Worm (Caenorhabditis elegans) whole organism, young adult: ENCODE measurements around the gene ccar-1.

Experiments used
- B0019.2 ChIP-seq: fragments of 200-800 bp; sonication (Bioruptor generic); conservative IDR thresholded peaks from 2 replicates; pipeline ENCODE4 v1.3.6; 2022; ENCODE audit warnings: missing genetic modification reagents, missing genetic modification characterization, missing compliant biosample characterization
- B0261.1 ChIP-seq: sonication (generic microtip); optimal IDR thresholded peaks from 2 replicates; lab custom pipeline; 2016; ENCODE audit warnings: mild to moderate bottlenecking, missing genetic modification characterization, moderate library complexity, missing compliant biosample characterization
- D2030.7 ChIP-seq: fragments of 200-800 bp; sonication (Bioruptor generic); IDR thresholded peaks from 2 replicates; pipeline ENCODE4 v1.3.6; 2022; ENCODE audit warnings: missing genetic modification reagents, missing genetic modification characterization, missing compliant biosample characterization
- F10E7.11 ChIP-seq: sonication (generic microtip); optimal IDR thresholded peaks from 2 replicates; lab custom pipeline; 2017; ENCODE audit warnings: mild to moderate bottlenecking, missing genetic modification characterization, moderate library complexity, missing compliant biosample characterization
- F23B12.7 ChIP-seq: sonication (generic microtip); optimal IDR thresholded peaks from 2 replicates; lab custom pipeline; 2017; ENCODE audit warnings: missing genetic modification characterization, mild to moderate bottlenecking, missing compliant biosample characterization, antibody characterized with exemption, moderate library complexity; ENCODE audit not compliant: insufficient read depth
- F33H1.4 ChIP-seq: fragments of 200-800 bp; sonication (Bioruptor generic); IDR thresholded peaks from 2 replicates; pipeline ENCODE4 v1.3.6; 2022; ENCODE audit warnings: missing genetic modification reagents, missing genetic modification characterization, missing compliant biosample characterization
- F39B2.1 ChIP-seq: fragments of 200-800 bp; sonication (Bioruptor generic); IDR thresholded peaks from 2 replicates; pipeline ENCODE4 v1.3.6; 2022; ENCODE audit warnings: missing genetic modification reagents, missing genetic modification characterization, missing compliant biosample characterization
- F55B11.4 ChIP-seq: sonication (generic microtip); optimal IDR thresholded peaks from 2 replicates; lab custom pipeline; 2016; ENCODE audit warnings: missing compliant biosample characterization, missing genetic modification characterization, borderline replicate concordance; ENCODE audit not compliant: insufficient read depth
- K12H6.12 ChIP-seq: fragments of 200-800 bp; sonication (Bioruptor generic); optimal IDR thresholded peaks from 2 replicates; lab custom pipeline; 2018; ENCODE audit warnings: mild to moderate bottlenecking, missing genetic modification characterization, missing compliant biosample characterization
- Y67H2A.10 ChIP-seq: fragments of 200-800 bp; sonication (Bioruptor generic); conservative IDR thresholded peaks from 2 replicates; pipeline ENCODE4 v1.3.6; 2022; ENCODE audit warnings: missing genetic modification reagents, missing genetic modification characterization, missing compliant biosample characterization
- ZK185.1 ChIP-seq: sonication (generic microtip); optimal IDR thresholded peaks from 2 replicates; lab custom pipeline; 2016; ENCODE audit warnings: mild to moderate bottlenecking, missing genetic modification characterization, missing compliant biosample characterization; ENCODE audit not compliant: poor library complexity, severe bottlenecking
- akir-1 ChIP-seq: fragments of 200-800 bp; sonication (Bioruptor generic); optimal IDR thresholded peaks from 2 replicates; lab custom pipeline; 2018; ENCODE audit warnings: mild to moderate bottlenecking, missing genetic modification characterization, moderate library complexity, missing compliant biosample characterization
- aptf-2 ChIP-seq: fragments of 200-800 bp; sonication (Bioruptor generic); conservative IDR thresholded peaks from 2 replicates; pipeline ENCODE4 v1.3.6; 2022; ENCODE audit warnings: missing genetic modification reagents, missing genetic modification characterization, missing compliant biosample characterization
- atf-7 ChIP-seq: sonication (generic microtip); optimal IDR thresholded peaks from 2 replicates; lab custom pipeline; 2017; ENCODE audit warnings: mild to moderate bottlenecking, missing genetic modification characterization, missing compliant biosample characterization
- athp-1 ChIP-seq: sonication (generic microtip); optimal IDR thresholded peaks from 2 replicates; lab custom pipeline; 2017; ENCODE audit warnings: mild to moderate bottlenecking, missing genetic modification characterization, missing compliant biosample characterization
- cebp-1 ChIP-seq, 2 experiments: fragments of 200-800 bp in 1 of 2; sonication (Bioruptor generic) in 1 of 2; sonication (generic microtip) in 1 of 2; IDR thresholded peaks in 1 of 2; optimal IDR thresholded peaks in 1 of 2; 2 replicates each; pipeline versions ENCODE4 v1.3.6 to Lab custom; 2017 to 2022; ENCODE audit warnings: missing compliant biosample characterization in 2 of 2, missing genetic modification characterization in 2 of 2, mild to moderate bottlenecking in 1 of 2, missing genetic modification reagents in 1 of 2, moderate library complexity in 1 of 2
- ceh-100 ChIP-seq: fragments of 200-800 bp; sonication (Bioruptor generic); IDR thresholded peaks from 2 replicates; pipeline ENCODE4 v1.3.6; 2022; ENCODE audit warnings: missing genetic modification reagents, missing genetic modification characterization, missing compliant biosample characterization
- chd-7 ChIP-seq: sonication (generic microtip); optimal IDR thresholded peaks from 2 replicates; lab custom pipeline; 2016; ENCODE audit warnings: mild to moderate bottlenecking, missing genetic modification characterization, moderate library complexity, missing compliant biosample characterization
- die-1 ChIP-seq: sonication (generic microtip); optimal IDR thresholded peaks from 2 replicates; lab custom pipeline; 2016; ENCODE audit warnings: missing genotype, mild to moderate bottlenecking, missing genetic modification characterization, missing compliant biosample characterization
- dpff-1 ChIP-seq: sonication (generic microtip); optimal IDR thresholded peaks from 2 replicates; lab custom pipeline; 2017; ENCODE audit warnings: mild to moderate bottlenecking, missing genetic modification characterization, missing compliant biosample characterization
- egl-18 ChIP-seq: fragments of 200-800 bp; sonication (Bioruptor generic); IDR thresholded peaks from 2 replicates; pipeline ENCODE4 v1.3.6; 2022; ENCODE audit warnings: missing genetic modification reagents, missing genetic modification characterization, missing compliant biosample characterization
- ets-4 ChIP-seq: fragments of 200-800 bp; sonication (Bioruptor generic); optimal IDR thresholded peaks from 2 replicates; lab custom pipeline; 2018; ENCODE audit warnings: mild to moderate bottlenecking, missing genetic modification characterization, missing compliant biosample characterization
- fkh-3 ChIP-seq: sonication (generic microtip); optimal IDR thresholded peaks from 2 replicates; lab custom pipeline; 2016; ENCODE audit warnings: mild to moderate bottlenecking, missing genetic modification characterization, missing compliant biosample characterization
- gei-17 ChIP-seq: fragments of 200-800 bp; sonication (Bioruptor generic); optimal IDR thresholded peaks from 2 replicates; lab custom pipeline; 2018; ENCODE audit warnings: mild to moderate bottlenecking, missing genetic modification characterization, missing compliant biosample characterization
- hlh-12 ChIP-seq: sonication (generic microtip); optimal IDR thresholded peaks from 2 replicates; lab custom pipeline; 2016; ENCODE audit warnings: missing genetic modification characterization, missing compliant biosample characterization
- hmg-20 ChIP-seq: fragments of 200-800 bp; sonication (Bioruptor generic); IDR thresholded peaks from 2 replicates; pipeline ENCODE4 v1.3.6; 2022; ENCODE audit warnings: missing genetic modification reagents, missing genetic modification characterization, missing compliant biosample characterization
- hsf-1 ChIP-seq: fragments of 200-800 bp; sonication (Bioruptor generic); IDR thresholded peaks from 2 replicates; pipeline ENCODE4 v1.3.6; 2022; ENCODE audit warnings: missing genetic modification reagents, missing genetic modification characterization, missing compliant biosample characterization
- lin-35 ChIP-seq, 3 experiments: fragments of 150-350 bp in 2 of 3; sonication (generic microtip) in 1 of 3; optimal IDR thresholded peaks; 2 replicates each; lab custom pipeline; 2014 to 2018; ENCODE audit warnings: missing biosample characterization in 3 of 3, missing genetic modification characterization in 3 of 3, missing genetic modification reagents in 3 of 3
- lin-54 ChIP-seq: fragments of 200-800 bp; sonication (Bioruptor generic); optimal IDR thresholded peaks from 2 replicates; lab custom pipeline; 2018; ENCODE audit warnings: mild to moderate bottlenecking, missing genetic modification characterization, missing compliant biosample characterization
- lsl-1 ChIP-seq: fragments of 200-800 bp; sonication (Bioruptor generic); optimal IDR thresholded peaks from 2 replicates; lab custom pipeline; 2018; ENCODE audit warnings: mild to moderate bottlenecking, missing genetic modification characterization, moderate library complexity, missing compliant biosample characterization
- mcd-1 ChIP-seq: fragments of 200-800 bp; sonication (Bioruptor generic); IDR thresholded peaks from 2 replicates; pipeline ENCODE4 v1.3.6; 2022; ENCODE audit warnings: missing genetic modification reagents, missing genetic modification characterization, missing compliant biosample characterization
- mel-28 ChIP-seq: sonication (generic microtip); optimal IDR thresholded peaks from 2 replicates; lab custom pipeline; 2016; ENCODE audit warnings: borderline replicate concordance, mild to moderate bottlenecking, missing genetic modification characterization, missing compliant biosample characterization
- mxl-1 ChIP-seq: sonication (generic microtip); optimal IDR thresholded peaks from 2 replicates; lab custom pipeline; 2016; ENCODE audit warnings: missing genetic modification characterization, missing compliant biosample characterization
- nfyb-1 ChIP-seq: fragments of 200-800 bp; sonication (Bioruptor generic); IDR thresholded peaks from 2 replicates; pipeline ENCODE4 v1.3.6; 2022; ENCODE audit warnings: missing genetic modification reagents, missing genetic modification characterization, missing compliant biosample characterization
- nhr-27 ChIP-seq: fragments of 200-800 bp; sonication (Bioruptor generic); optimal IDR thresholded peaks from 2 replicates; lab custom pipeline; 2018; ENCODE audit warnings: mild to moderate bottlenecking, missing genetic modification characterization, moderate library complexity, missing compliant biosample characterization
- nhr-80 ChIP-seq: sonication (generic microtip); optimal IDR thresholded peaks from 2 replicates; lab custom pipeline; 2016; ENCODE audit warnings: missing genetic modification characterization, missing compliant biosample characterization
- pha-4 ChIP-seq: fragments of 150-350 bp; sonication (generic microtip); optimal IDR thresholded peaks from 2 replicates; lab custom pipeline; 2014; ENCODE audit warnings: missing biosample characterization, missing genetic modification reagents, missing genetic modification characterization
- rcor-1 ChIP-seq: fragments of 200-800 bp; sonication (Bioruptor generic); IDR thresholded peaks from 2 replicates; pipeline ENCODE4 v1.3.6; 2022; ENCODE audit warnings: missing genetic modification reagents, missing genetic modification characterization, missing compliant biosample characterization
- sdz-38 ChIP-seq: sonication (generic microtip); optimal IDR thresholded peaks from 2 replicates; lab custom pipeline; 2016; ENCODE audit warnings: missing genotype, missing genetic modification characterization, missing compliant biosample characterization
- sea-2 ChIP-seq: fragments of 200-800 bp; sonication (Bioruptor generic); IDR thresholded peaks from 2 replicates; pipeline ENCODE4 v1.3.6; 2022; ENCODE audit warnings: missing genetic modification characterization, missing compliant biosample characterization
- sptf-2 ChIP-seq: fragments of 200-800 bp; sonication (Bioruptor generic); optimal IDR thresholded peaks from 2 replicates; lab custom pipeline; 2018; ENCODE audit warnings: mild to moderate bottlenecking, missing genetic modification characterization, missing compliant biosample characterization
- tbp1 ChIP-seq: fragments of 200-800 bp; sonication (Bioruptor generic); optimal IDR thresholded peaks from 2 replicates; lab custom pipeline; 2018; ENCODE audit warnings: mild to moderate bottlenecking, missing genetic modification characterization, missing compliant biosample characterization
- unc-62 ChIP-seq: fragments of 150-350 bp; optimal IDR thresholded peaks from 2 replicates; lab custom pipeline; 2014; ENCODE audit warnings: missing biosample characterization, missing genetic modification reagents, missing genetic modification characterization
- zim-3 ChIP-seq: sonication (generic microtip); optimal IDR thresholded peaks from 2 replicates; lab custom pipeline; 2017; ENCODE audit warnings: mild to moderate bottlenecking, missing genetic modification characterization, moderate library complexity, missing compliant biosample characterization
- ztf-22 ChIP-seq: fragments of 200-800 bp; sonication (Bioruptor generic); optimal IDR thresholded peaks from 2 replicates; lab custom pipeline; 2018; ENCODE audit warnings: mild to moderate bottlenecking, missing genetic modification characterization, moderate library complexity, missing compliant biosample characterization
- ztf-26 ChIP-seq: sonication (generic microtip); optimal IDR thresholded peaks from 2 replicates; lab custom pipeline; 2017; ENCODE audit warnings: missing genetic modification characterization, missing compliant biosample characterization

ccar-1 gene

DNA sequence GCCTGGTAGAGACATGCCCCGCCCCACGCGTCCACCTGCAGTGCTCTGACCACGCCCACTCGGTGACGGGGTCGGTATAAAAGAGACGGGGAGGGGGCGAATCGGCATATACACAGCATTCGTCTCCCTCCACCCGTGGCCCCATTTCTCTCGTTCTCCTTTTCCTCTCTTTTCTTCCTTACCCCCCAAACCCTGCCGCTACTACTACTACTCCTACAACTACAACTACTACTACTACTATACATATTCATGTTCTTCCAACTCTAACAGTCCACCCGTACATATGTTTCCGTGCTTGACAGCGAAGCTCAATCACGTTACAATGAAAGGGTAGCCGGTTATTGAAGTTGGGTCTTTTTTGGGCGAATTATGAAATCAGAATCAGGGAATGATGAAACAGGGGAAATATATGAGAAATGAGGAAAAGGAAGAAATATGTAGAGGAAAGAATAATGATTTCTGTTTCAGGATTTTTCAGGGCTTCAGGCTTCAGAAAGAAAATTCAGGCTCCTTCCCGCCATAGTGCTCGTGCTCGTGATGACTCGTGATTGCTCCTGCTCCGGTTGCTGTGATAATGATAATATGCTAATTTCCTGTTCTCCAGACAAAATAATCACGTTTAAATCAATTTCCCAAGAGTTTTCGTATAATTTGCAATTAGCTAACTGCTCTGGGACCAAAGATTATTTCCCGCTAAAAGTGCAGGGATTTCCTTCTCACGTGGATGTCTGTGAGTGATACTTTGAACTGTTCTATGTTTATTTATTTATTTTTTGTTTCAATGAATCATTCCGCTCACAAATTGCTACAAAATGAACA lies 37.4 kb upstream of the ccar-1 start (continued):
- peak; percentile 83 for TF ChIP-seq nfyb-1
- TF ChIP-seq lsl-1 (GFP tag; lab: Kevin White, UChicago) = no peak
- peak; percentile 48 for TF ChIP-seq rcor-1
- TF ChIP-seq F33H1.4 (GFP tag; lab: Robert Waterston, UW) = no peak
- TF ChIP-seq B0261.1 (tag; lab: Kevin White, UChicago) = peak; percentile 29
- peak; percentile 34 for TF ChIP-seq mcd-1 (GFP tag; lab: Robert Waterston, UW)
- TF ChIP-seq ZK185.1 = peak; percentile 76
- TF ChIP-seq sdz-38 (tag; lab: Kevin White, UChicago) = no peak
- TF ChIP-seq ztf-22 = no peak
- peak; percentile 18 for TF ChIP-seq sptf-2 (GFP tag; lab: Kevin White, UChicago)
- TF ChIP-seq mxl-1 (tag; lab: Kevin White, UChicago) = peak; percentile 38
- peak; percentile 75 for TF ChIP-seq chd-7 (tag; lab: Kevin White, UChicago)
- TF ChIP-seq F55B11.4 = no peak
- TF ChIP-seq pha-4 = no peak
- peak; percentile 59 for TF ChIP-seq hlh-12 (tag; lab: Kevin White, UChicago)
- peak; percentile 49 for TF ChIP-seq ztf-26 (tag; lab: Kevin White, UChicago)
- peak; percentile 86 for TF ChIP-seq gei-17
- TF ChIP-seq ceh-100 = peak; percentile 42; the same call in 1 of the 2 replicates
- TF ChIP-seq D2030.7 = 0 out of 2 replicates have a peak, but pooled peaks have one; percentile 14
- no peak for TF ChIP-seq F39B2.1
- no peak for TF ChIP-seq cebp-1 (GFP tag; IDR thresholded peaks at IDR 0.05; lab: Robert Waterston, UW)
- TF ChIP-seq cebp-1 (tag; optimal IDR thresholded peaks at IDR 0.05; lab: Kevin White, UChicago) = peak; percentile 88
- peak; percentile 69 for TF ChIP-seq K12H6.12 (tag; lab: Kevin White, UChicago)
- no peak for TF ChIP-seq aptf-2 (GFP tag; lab: Robert Waterston, UW)
- TF ChIP-seq hmg-20 (GFP tag; lab: Robert Waterston, UW) = no peak
- peak; percentile 77 for TF ChIP-seq zim-3 (tag; lab: Kevin White, UChicago)
- TF ChIP-seq akir-1 = peak; percentile 51
- TF ChIP-seq B0019.2 (GFP tag; lab: Robert Waterston, UW) = no peak
- peak; percentile 37 for TF ChIP-seq die-1 (tag; lab: Kevin White, UChicago)
- no peak for TF ChIP-seq sea-2 (GFP tag; lab: Robert Waterston, UW)
- peak; percentile 62; the same call in 1 of the 2 replicates for TF ChIP-seq egl-18 (GFP tag; lab: Robert Waterston, UW)
- peak; percentile 60 for TF ChIP-seq atf-7 (tag; lab: Kevin White, UChicago)
- peak; percentile 66 for TF ChIP-seq tbp1 (GFP tag; lab: Kevin White, UChicago)
- peak; percentile 41 for TF ChIP-seq F10E7.11 (tag; lab: Kevin White, UChicago)
- TF ChIP-seq lin-54 (GFP tag; lab: Kevin White, UChicago) = peak; percentile 52
- peak; percentile 91 for TF ChIP-seq dpff-1
- no peak for TF ChIP-seq athp-1 (tag; lab: Kevin White, UChicago)
- no peak for TF ChIP-seq F23B12.7 (tag; lab: Kevin White, UChicago)
- TF ChIP-seq mel-28 (tag; lab: Kevin White, UChicago) = peak; percentile 91
- TF ChIP-seq nhr-80 (tag; lab: Kevin White, UChicago) = no peak
- peak; percentile 96 for TF ChIP-seq fkh-3
- TF ChIP-seq Y67H2A.10 (GFP tag; lab: Robert Waterston, UW) = peak; percentile 40; the same call in 1 of the 2 replicates
- TF ChIP-seq hsf-1 (GFP tag; lab: Robert Waterston, UW) = 0 out of 2 replicates have a peak, but pooled peaks have one; percentile 4
- TF ChIP-seq unc-62 = no peak
- TF ChIP-seq ets-4 (GFP tag; lab: Kevin White, UChicago) = peak; percentile 21
- peak in 1 of 3 experiments; percentile 9 for TF ChIP-seq lin-35 (GFP tag; optimal IDR thresholded peaks at IDR 0.05; lab: Kevin White, UChicago)
- peak; percentile 0 for TF ChIP-seq nhr-27
